1 fruit fly cellular context compared by ENCODE assay signal in genomic region chr3R:17655040-17655439, dm6.
TF ChIP-seq lines count a peak whose summit lies in the region.

No protein-coding gene starts in this region.

TF ChIP-seq in whole organism, embryonic, 481 proteins besides CTCF, POLR2A, EP300 and RAD21 (continued from another document and continues in another):
- no peak for TF ChIP-seq CG12155 (GFP tag; optimal IDR thresholded peaks at IDR 0.05; lab: Kevin White, UChicago)
- TF ChIP-seq D19A (tag; optimal IDR thresholded peaks at IDR 0.05; lab: Kevin White, UChicago): no peak
- TF ChIP-seq CG10431 (GFP tag; optimal IDR thresholded peaks at IDR 0.05; lab: Kevin White, UChicago): peak; percentile 27
- TF ChIP-seq HmgZ (tag; optimal IDR thresholded peaks at IDR 0.05; lab: Kevin White, UChicago): no peak
- no peak for TF ChIP-seq sr (GFP tag; IDR thresholded peaks at IDR 0.05; lab: Robert Waterston, UW)
- TF ChIP-seq CG15696 (tag; optimal IDR thresholded peaks at IDR 0.05; lab: Kevin White, UChicago): no peak
- no peak for TF ChIP-seq CG32532 (GFP tag; IDR thresholded peaks at IDR 0.05; lab: Robert Waterston, UW)
- no peak for TF ChIP-seq jigr1 (GFP tag; IDR thresholded peaks at IDR 0.05; lab: Robert Waterston, UW)
- TF ChIP-seq Opbp (GFP tag; IDR thresholded peaks at IDR 0.05; lab: Robert Waterston, UW; ENCODE audit: partially characterized antibody): no peak
- TF ChIP-seq CG7786 (GFP tag; optimal IDR thresholded peaks at IDR 0.05; lab: Kevin White, UChicago): no peak
- TF ChIP-seq CG10147 (GFP tag; optimal IDR thresholded peaks at IDR 0.05; lab: Kevin White, UChicago): no peak
- TF ChIP-seq vfl (GFP tag; optimal IDR thresholded peaks at IDR 0.05; lab: Kevin White, UChicago): no peak
- peak; percentile 20 for TF ChIP-seq Lhr (GFP tag; optimal IDR thresholded peaks at IDR 0.05; lab: Kevin White, UChicago)
- no peak for TF ChIP-seq D (optimal IDR thresholded peaks at IDR 0.05; lab: Kevin White, UChicago)
- peak; percentile 3 for TF ChIP-seq D (GFP tag; optimal IDR thresholded peaks at IDR 0.05; lab: Kevin White, UChicago)
- TF ChIP-seq Nf-YA (GFP tag; IDR thresholded peaks at IDR 0.05; lab: Robert Waterston, UW): no peak
- no peak for TF ChIP-seq CG4820 (GFP tag; optimal IDR thresholded peaks at IDR 0.05; lab: Kevin White, UChicago)
- no peak for TF ChIP-seq wor (GFP tag; IDR thresholded peaks at IDR 0.05; lab: Robert Waterston, UW)
- TF ChIP-seq CG11560 (tag; IDR thresholded peaks at IDR 0.05; lab: Robert Waterston, UW): no peak
- TF ChIP-seq h (optimal IDR thresholded peaks at IDR 0.05; lab: Kevin White, UChicago): no peak
- no peak for TF ChIP-seq CG4730 (GFP tag; IDR thresholded peaks at IDR 0.05; lab: Robert Waterston, UW)
- TF ChIP-seq CG7372 (GFP tag; IDR thresholded peaks at IDR 0.05; lab: Robert Waterston, UW): no peak
- no peak for TF ChIP-seq ken (GFP tag; IDR thresholded peaks at IDR 0.05; lab: Robert Waterston, UW)
- no peak for TF ChIP-seq Dref (GFP tag; IDR thresholded peaks at IDR 0.05; lab: Robert Waterston, UW)
- TF ChIP-seq CG3847 (GFP tag; IDR thresholded peaks at IDR 0.05; lab: Robert Waterston, UW): no peak
- peak; percentile 65 for TF ChIP-seq CG2202 (tag; optimal IDR thresholded peaks at IDR 0.05; lab: Kevin White, UChicago)
- TF ChIP-seq CG6683 (GFP tag; optimal IDR thresholded peaks at IDR 0.05; lab: Kevin White, UChicago): no peak
- TF ChIP-seq Blimp-1 (GFP tag; optimal IDR thresholded peaks at IDR 0.05; lab: Kevin White, UChicago): no peak
- TF ChIP-seq CG7928 (GFP tag; optimal IDR thresholded peaks at IDR 0.05; lab: Kevin White, UChicago): no peak
- TF ChIP-seq CG6813 (GFP tag; optimal IDR thresholded peaks at IDR 0.05; lab: Kevin White, UChicago): peak; percentile 17
- TF ChIP-seq MTF-1 (GFP tag; optimal IDR thresholded peaks at IDR 0.05; lab: Kevin White, UChicago; ENCODE audit: borderline replicate concordance): peak; percentile 53
- TF ChIP-seq CG12659 (GFP tag; optimal IDR thresholded peaks at IDR 0.05; lab: Kevin White, UChicago): no peak
- no peak for TF ChIP-seq tgo (GFP tag; IDR thresholded peaks at IDR 0.05; lab: Robert Waterston, UW)
- no peak for TF ChIP-seq CG8765 (GFP tag; IDR thresholded peaks at IDR 0.05; lab: Robert Waterston, UW)
- TF ChIP-seq stc (GFP tag; IDR thresholded peaks at IDR 0.05; lab: Robert Waterston, UW): no peak
- TF ChIP-seq CG14014 (GFP tag; IDR thresholded peaks at IDR 0.05; lab: Robert Waterston, UW): peak; percentile 24; the same call in 1 of the 2 replicates
- no peak for TF ChIP-seq chn (GFP tag; optimal IDR thresholded peaks at IDR 0.05; lab: Kevin White, UChicago)
- TF ChIP-seq CG31224 (GFP tag; IDR thresholded peaks at IDR 0.05; lab: Robert Waterston, UW): no peak
- no peak for TF ChIP-seq Usf (GFP tag; optimal IDR thresholded peaks at IDR 0.05; lab: Kevin White, UChicago)
- TF ChIP-seq Atf6 (GFP tag; IDR thresholded peaks at IDR 0.05; lab: Robert Waterston, UW): no peak
- TF ChIP-seq crp (GFP tag; optimal IDR thresholded peaks at IDR 0.05; lab: Kevin White, UChicago): no peak
- no peak for TF ChIP-seq CHES-1-like (GFP tag; optimal IDR thresholded peaks at IDR 0.05; lab: Kevin White, UChicago)
- no peak for TF ChIP-seq Rfx (GFP tag; IDR thresholded peaks at IDR 0.05; lab: Robert Waterston, UW)
- TF ChIP-seq CG18011 (GFP tag; optimal IDR thresholded peaks at IDR 0.05; lab: Kevin White, UChicago): no peak
- no peak for TF ChIP-seq Ets65A (GFP tag; lab: Kevin White, UChicago)
- no peak for TF ChIP-seq CG17361 (GFP tag; IDR thresholded peaks at IDR 0.05; lab: Robert Waterston, UW)
- TF ChIP-seq Xrp1 (GFP tag; IDR thresholded peaks at IDR 0.05; lab: Robert Waterston, UW): no peak
- TF ChIP-seq prd (optimal IDR thresholded peaks at IDR 0.05; lab: Kevin White, UChicago): no peak
- no peak for TF ChIP-seq prd (GFP tag; IDR thresholded peaks at IDR 0.05; lab: Robert Waterston, UW)
- TF ChIP-seq Gug (GFP tag; IDR thresholded peaks at IDR 0.05; lab: Robert Waterston, UW): no peak
- TF ChIP-seq ro (GFP tag; IDR thresholded peaks at IDR 0.05; lab: Robert Waterston, UW): no peak
- no peak for TF ChIP-seq CG17802 (tag; optimal IDR thresholded peaks at IDR 0.05; lab: Kevin White, UChicago)
- TF ChIP-seq C15 (GFP tag; IDR thresholded peaks at IDR 0.05; lab: Robert Waterston, UW): no peak
- TF ChIP-seq peb (GFP tag; IDR thresholded peaks at IDR 0.05; lab: Robert Waterston, UW): no peak
- no peak for TF ChIP-seq Aef1 (GFP tag; IDR thresholded peaks at IDR 0.05; lab: Robert Waterston, UW)
- TF ChIP-seq sd (tag; optimal IDR thresholded peaks at IDR 0.05; lab: Kevin White, UChicago): no peak
- no peak for TF ChIP-seq CG6791 (GFP tag; IDR thresholded peaks at IDR 0.05; lab: Robert Waterston, UW; ENCODE audit: partially characterized antibody)
- no peak for TF ChIP-seq CG11085 (GFP tag; IDR thresholded peaks at IDR 0.05; lab: Robert Waterston, UW)
- TF ChIP-seq knrl (GFP tag; IDR thresholded peaks at IDR 0.05; lab: Robert Waterston, UW; ENCODE audit: partially characterized antibody): no peak
- peak; percentile 5 for TF ChIP-seq Oli (tag; optimal IDR thresholded peaks at IDR 0.05; lab: Kevin White, UChicago)
- no peak for TF ChIP-seq seq (GFP tag; IDR thresholded peaks at IDR 0.05; lab: Robert Waterston, UW)
- no peak for TF ChIP-seq HmgD (GFP tag; optimal IDR thresholded peaks at IDR 0.05; lab: Kevin White, UChicago)
- TF ChIP-seq ERR (GFP tag; optimal IDR thresholded peaks at IDR 0.05; lab: Kevin White, UChicago): no peak
- TF ChIP-seq nom (GFP tag; optimal IDR thresholded peaks at IDR 0.05; lab: Kevin White, UChicago): no peak
- no peak for TF ChIP-seq crc (GFP tag; optimal IDR thresholded peaks at IDR 0.05; lab: Kevin White, UChicago)
- no peak for TF ChIP-seq sisA (GFP tag; IDR thresholded peaks at IDR 0.05; lab: Robert Waterston, UW)
- TF ChIP-seq CG4360 (GFP tag; IDR thresholded peaks at IDR 0.05; lab: Robert Waterston, UW): no peak
- TF ChIP-seq BtbVII (GFP tag; optimal IDR thresholded peaks at IDR 0.05; lab: Kevin White, UChicago): no peak
- no peak for TF ChIP-seq btn (GFP tag; optimal IDR thresholded peaks at IDR 0.05; lab: Kevin White, UChicago)
- no peak for TF ChIP-seq Kr (GFP tag; optimal IDR thresholded peaks at IDR 0.05; lab: Kevin White, UChicago)
- TF ChIP-seq CG14441 (GFP tag; IDR thresholded peaks at IDR 0.05; lab: Robert Waterston, UW): no peak
- peak; percentile 82 for TF ChIP-seq fd102C (GFP tag; optimal IDR thresholded peaks at IDR 0.05; lab: Kevin White, UChicago)
- TF ChIP-seq toy (GFP tag; IDR thresholded peaks at IDR 0.05; lab: Robert Waterston, UW): no peak
- TF ChIP-seq Nf-YC (tag; optimal IDR thresholded peaks at IDR 0.05; lab: Kevin White, UChicago): no peak
- no peak for TF ChIP-seq NC2α (GFP tag; optimal IDR thresholded peaks at IDR 0.05; lab: Kevin White, UChicago)
- TF ChIP-seq sqz (GFP tag; optimal IDR thresholded peaks at IDR 0.05; lab: Kevin White, UChicago): peak; percentile 7
- no peak for TF ChIP-seq hkb (optimal IDR thresholded peaks at IDR 0.05; lab: Kevin White, UChicago)
- TF ChIP-seq hkb (GFP tag; IDR thresholded peaks at IDR 0.05; lab: Robert Waterston, UW): peak; percentile 38
- no peak for TF ChIP-seq Hand (GFP tag; optimal IDR thresholded peaks at IDR 0.05; lab: Kevin White, UChicago)
- peak; percentile 58 for TF ChIP-seq gcm (GFP tag; optimal IDR thresholded peaks at IDR 0.05; lab: Kevin White, UChicago)
- no peak for TF ChIP-seq ems (GFP tag; optimal IDR thresholded peaks at IDR 0.05; lab: Kevin White, UChicago)
- TF ChIP-seq Dbx (GFP tag; IDR thresholded peaks at IDR 0.05; lab: Robert Waterston, UW): no peak
- TF ChIP-seq Bdp1 (GFP tag; optimal IDR thresholded peaks at IDR 0.05; lab: Kevin White, UChicago): no peak
- TF ChIP-seq lbe (GFP tag; optimal IDR thresholded peaks at IDR 0.05; lab: Kevin White, UChicago): no peak
- peak; percentile 30 for TF ChIP-seq CG12391 (tag; optimal IDR thresholded peaks at IDR 0.05; lab: Kevin White, UChicago)
- TF ChIP-seq CG11695 (GFP tag; IDR thresholded peaks at IDR 0.05; lab: Robert Waterston, UW): no peak
- TF ChIP-seq CG10654 (GFP tag; optimal IDR thresholded peaks at IDR 0.05; lab: Kevin White, UChicago): no peak
- no peak for TF ChIP-seq eyg (GFP tag; optimal IDR thresholded peaks at IDR 0.05; lab: Kevin White, UChicago)
- no peak for TF ChIP-seq CG15269 (tag; optimal IDR thresholded peaks at IDR 0.05; lab: Kevin White, UChicago)
- TF ChIP-seq Ravus (GFP tag; IDR thresholded peaks at IDR 0.05; lab: Robert Waterston, UW): no peak
- no peak for TF ChIP-seq CG15011 (GFP tag; optimal IDR thresholded peaks at IDR 0.05; lab: Kevin White, UChicago)
- no peak for TF ChIP-seq CG18619 (GFP tag; optimal IDR thresholded peaks at IDR 0.05; lab: Kevin White, UChicago)
- TF ChIP-seq CG7839 (tag; optimal IDR thresholded peaks at IDR 0.05; lab: Kevin White, UChicago): no peak
- TF ChIP-seq CG33557 (GFP tag; optimal IDR thresholded peaks at IDR 0.05; lab: Kevin White, UChicago): peak; percentile 59
- peak; percentile 58 for TF ChIP-seq ATbp (GFP tag; optimal IDR thresholded peaks at IDR 0.05; lab: Kevin White, UChicago)
- TF ChIP-seq sug (tag; optimal IDR thresholded peaks at IDR 0.05; lab: Kevin White, UChicago): no peak
- no peak for TF ChIP-seq CG11398 (GFP tag; optimal IDR thresholded peaks at IDR 0.05; lab: Kevin White, UChicago)
- no peak for TF ChIP-seq CG4328 (GFP tag; optimal IDR thresholded peaks at IDR 0.05; lab: Kevin White, UChicago)
- no peak for TF ChIP-seq disco-r (GFP tag; optimal IDR thresholded peaks at IDR 0.05; lab: Kevin White, UChicago)
- no peak for TF ChIP-seq eve (GFP tag; optimal IDR thresholded peaks at IDR 0.05; lab: Kevin White, UChicago)
- no peak for TF ChIP-seq Hmr (GFP tag; optimal IDR thresholded peaks at IDR 0.05; lab: Kevin White, UChicago)
- peak; percentile 22 for TF ChIP-seq CG11723 (GFP tag; optimal IDR thresholded peaks at IDR 0.05; lab: Kevin White, UChicago)
- no peak for TF ChIP-seq Rx (GFP tag; IDR thresholded peaks at IDR 0.05; lab: Robert Waterston, UW)
- no peak for TF ChIP-seq maf-S (GFP tag; optimal IDR thresholded peaks at IDR 0.05; lab: Kevin White, UChicago)
- no peak for TF ChIP-seq Vsx1 (GFP tag; optimal IDR thresholded peaks at IDR 0.05; lab: Kevin White, UChicago)
- no peak for TF ChIP-seq CG7357 (GFP tag; IDR thresholded peaks at IDR 0.05; lab: Robert Waterston, UW)
- TF ChIP-seq CG3995 (GFP tag; optimal IDR thresholded peaks at IDR 0.05; lab: Kevin White, UChicago): no peak
- no peak for TF ChIP-seq HLH3B (GFP tag; IDR thresholded peaks at IDR 0.05; lab: Robert Waterston, UW)
- no peak for TF ChIP-seq cad (GFP tag; optimal IDR thresholded peaks at IDR 0.05; lab: Kevin White, UChicago)
- peak; percentile 10 for TF ChIP-seq CG9817 (tag; optimal IDR thresholded peaks at IDR 0.05; lab: Kevin White, UChicago)
- peak; percentile 41 for TF ChIP-seq CG12071 (GFP tag; optimal IDR thresholded peaks at IDR 0.05; lab: Kevin White, UChicago)
- no peak for TF ChIP-seq kay (GFP tag; optimal IDR thresholded peaks at IDR 0.05; lab: Kevin White, UChicago)
- TF ChIP-seq Hr39 (optimal IDR thresholded peaks at IDR 0.05; lab: Kevin White, UChicago): no peak
- TF ChIP-seq nau (GFP tag; optimal IDR thresholded peaks at IDR 0.05; lab: Kevin White, UChicago): peak; percentile 15
- TF ChIP-seq bigmax (GFP tag; optimal IDR thresholded peaks at IDR 0.05; lab: Kevin White, UChicago): no peak
- TF ChIP-seq CG30020 (tag; optimal IDR thresholded peaks at IDR 0.05; lab: Kevin White, UChicago): no peak
- no peak for TF ChIP-seq Ssrp (tag; optimal IDR thresholded peaks at IDR 0.05; lab: Kevin White, UChicago)
- no peak for TF ChIP-seq Atf3 (GFP tag; optimal IDR thresholded peaks at IDR 0.05; lab: Kevin White, UChicago)
- TF ChIP-seq CG13123 (GFP tag; optimal IDR thresholded peaks at IDR 0.05; lab: Kevin White, UChicago): no peak
- no peak for TF ChIP-seq CG3281 (GFP tag; optimal IDR thresholded peaks at IDR 0.05; lab: Kevin White, UChicago)
- TF ChIP-seq CG31441 (GFP tag; IDR thresholded peaks at IDR 0.05; lab: Robert Waterston, UW): 0 out of 2 replicates have a peak, but pooled peaks have one; percentile 18
- TF ChIP-seq grn (GFP tag; optimal IDR thresholded peaks at IDR 0.05; lab: Kevin White, UChicago): no peak
- no peak for TF ChIP-seq CG17829 (tag; optimal IDR thresholded peaks at IDR 0.05; lab: Kevin White, UChicago)
- no peak for TF ChIP-seq CG14965 (GFP tag; optimal IDR thresholded peaks at IDR 0.05; lab: Kevin White, UChicago; ENCODE audit: borderline replicate concordance)
- no peak for TF ChIP-seq Camta (GFP tag; optimal IDR thresholded peaks at IDR 0.05; lab: Kevin White, UChicago)
- TF ChIP-seq dmrt99B (tag; optimal IDR thresholded peaks at IDR 0.05; lab: Kevin White, UChicago): peak; percentile 25
- TF ChIP-seq pnt (GFP tag; optimal IDR thresholded peaks at IDR 0.05; lab: Kevin White, UChicago): no peak
- TF ChIP-seq gro (GFP tag; optimal IDR thresholded peaks at IDR 0.05; lab: Kevin White, UChicago): no peak
- peak; percentile 1 for TF ChIP-seq CG9437 (GFP tag; optimal IDR thresholded peaks at IDR 0.05; lab: Kevin White, UChicago)
- peak; percentile 9 for TF ChIP-seq gem (tag; optimal IDR thresholded peaks at IDR 0.05; lab: Kevin White, UChicago)
- TF ChIP-seq unpg (GFP tag; optimal IDR thresholded peaks at IDR 0.05; lab: Kevin White, UChicago): peak; percentile 57
- no peak for TF ChIP-seq ab (GFP tag; optimal IDR thresholded peaks at IDR 0.05; lab: Kevin White, UChicago)
- TF ChIP-seq fd64A (GFP tag; optimal IDR thresholded peaks at IDR 0.05; lab: Kevin White, UChicago): peak; percentile 31
- TF ChIP-seq psq (GFP tag; optimal IDR thresholded peaks at IDR 0.05; lab: Kevin White, UChicago): no peak
- no peak for TF ChIP-seq Fer1 (GFP tag; optimal IDR thresholded peaks at IDR 0.05; lab: Kevin White, UChicago)
- no peak for TF ChIP-seq H2.0 (GFP tag; IDR thresholded peaks at IDR 0.05; lab: Robert Waterston, UW)
- no peak for TF ChIP-seq CG9215 (GFP tag; IDR thresholded peaks at IDR 0.05; lab: Robert Waterston, UW)
- TF ChIP-seq Taf1 (GFP tag; IDR thresholded peaks at IDR 0.05; lab: Robert Waterston, UW): no peak
- peak; percentile 22 for TF ChIP-seq CG9727 (GFP tag; optimal IDR thresholded peaks at IDR 0.05; lab: Kevin White, UChicago)
- 0 out of 2 replicates have a peak, but pooled peaks have one; percentile 21 for TF ChIP-seq CG5953 (GFP tag; IDR thresholded peaks at IDR 0.05; lab: Robert Waterston, UW)
- TF ChIP-seq Atf-2 (GFP tag; optimal IDR thresholded peaks at IDR 0.05; lab: Kevin White, UChicago): no peak
- TF ChIP-seq Hmx (GFP tag; optimal IDR thresholded peaks at IDR 0.05; lab: Kevin White, UChicago): no peak
